Fruit fly (Drosophila melanogaster) whole organism, embryonic: ENCODE measurements around the gene Sec61alpha.
A peak's percentile ranks its signal among the peaks of the same experiment; 100 is the strongest.

Experiments
- Ada2b ChIP-seq: fragments of 200-800 bp; sonication (Bioruptor generic); IDR thresholded peaks from 2 replicates; pipeline ENCODE4 v1.3.6; 2022; ENCODE audit warnings: missing biosample characterization, missing genetic modification characterization
- Antp ChIP-seq: fragments of 200-800 bp; sonication (Bioruptor generic); optimal IDR thresholded peaks from 3 replicates; lab custom pipeline; 2016; ENCODE audit warnings: missing biosample characterization, missing genetic modification characterization
- CG11723 ChIP-seq: fragments of 200-800 bp; sonication (Bioruptor generic); optimal IDR thresholded peaks from 2 replicates; lab custom pipeline; 2017; ENCODE audit warnings: missing biosample characterization, mild to moderate bottlenecking, missing genetic modification characterization
- CG12071 ChIP-seq: fragments of 200-800 bp; sonication (Bioruptor generic); optimal IDR thresholded peaks from 3 replicates; lab custom pipeline; 2018; ENCODE audit warnings: missing biosample characterization, mild to moderate bottlenecking, missing genetic modification characterization
- CG12236 ChIP-seq: fragments of 200-800 bp; sonication (Bioruptor generic); optimal IDR thresholded peaks from 2 replicates; lab custom pipeline; 2016; ENCODE audit warnings: missing biosample characterization, missing genetic modification characterization
- CG13287 ChIP-seq: fragments of 200-800 bp; sonication (Bioruptor generic); IDR thresholded peaks from 2 replicates; pipeline ENCODE4 v1.3.6; 2022; ENCODE audit warnings: missing biosample characterization, missing genetic modification characterization; ENCODE audit not compliant: partially characterized antibody
- CG15269 ChIP-seq: fragments of 200-800 bp; sonication (Bioruptor generic); optimal IDR thresholded peaks from 2 replicates; lab custom pipeline; 2018; ENCODE audit warnings: missing biosample characterization, mild to moderate bottlenecking, missing genetic modification characterization, moderate library complexity
- CG15601 ChIP-seq: fragments of 200-800 bp; sonication (Bioruptor generic); optimal IDR thresholded peaks from 3 replicates; lab custom pipeline; 2019; ENCODE audit warnings: missing biosample characterization, mild to moderate bottlenecking, missing genetic modification characterization, moderate library complexity
- CG16813 ChIP-seq: fragments of 200-800 bp; sonication (Bioruptor generic); IDR thresholded peaks from 3 replicates; pipeline ENCODE4 v1.3.6; 2022; ENCODE audit warnings: missing biosample characterization, missing genetic modification characterization; ENCODE audit not compliant: partially characterized antibody
- CG16815 ChIP-seq: fragments of 200-800 bp; sonication (Bioruptor generic); optimal IDR thresholded peaks from 3 replicates; lab custom pipeline; 2017; ENCODE audit warnings: missing biosample characterization, mild to moderate bottlenecking, missing genetic modification characterization
- CG17186 ChIP-seq: fragments of 200-800 bp; sonication (Bioruptor generic); optimal IDR thresholded peaks from 3 replicates; lab custom pipeline; 2017; ENCODE audit warnings: missing biosample characterization, missing genetic modification reagents, missing genetic modification characterization
- CG17361 ChIP-seq: fragments of 200-800 bp; sonication (Bioruptor generic); IDR thresholded peaks from 3 replicates; pipeline ENCODE4 v1.3.6; 2022; ENCODE audit warnings: missing biosample characterization, missing genetic modification characterization
- CG17568 ChIP-seq: fragments of 200-800 bp; sonication (Bioruptor generic); optimal IDR thresholded peaks from 2 replicates; lab custom pipeline; 2018; ENCODE audit warnings: missing biosample characterization, mild to moderate bottlenecking, missing genetic modification characterization, moderate library complexity
- CG18619 ChIP-seq: fragments of 200-800 bp; sonication (Bioruptor generic); optimal IDR thresholded peaks from 3 replicates; lab custom pipeline; 2017; ENCODE audit warnings: missing biosample characterization, mild to moderate bottlenecking, missing genetic modification characterization
- CG2120 ChIP-seq: fragments of 200-800 bp; sonication (Bioruptor generic); optimal IDR thresholded peaks from 3 replicates; lab custom pipeline; 2016; ENCODE audit warnings: missing biosample characterization, missing genetic modification characterization
- CG31224 ChIP-seq: fragments of 200-800 bp; sonication (Bioruptor generic); IDR thresholded peaks from 2 replicates; pipeline ENCODE4 v1.3.6; 2022; ENCODE audit warnings: missing biosample characterization, missing genetic modification characterization
- CG32772 ChIP-seq: fragments of 200-800 bp; sonication (Bioruptor generic); IDR thresholded peaks from 2 replicates; pipeline ENCODE4 v1.3.6; 2022; ENCODE audit warnings: missing biosample characterization, missing genetic modification characterization
- CG7963 ChIP-seq: fragments of 200-800 bp; sonication (Bioruptor generic); IDR thresholded peaks from 3 replicates; pipeline ENCODE4 v1.3.6; 2022; ENCODE audit warnings: missing biosample characterization, missing genetic modification characterization; ENCODE audit not compliant: partially characterized antibody
- CG8089 ChIP-seq: fragments of 200-800 bp; sonication (Bioruptor generic); optimal IDR thresholded peaks from 3 replicates; lab custom pipeline; 2016; ENCODE audit warnings: missing biosample characterization, missing genetic modification characterization
- Dad ChIP-seq: fragments of 200-800 bp; sonication (Bioruptor generic); optimal IDR thresholded peaks from 3 replicates; lab custom pipeline; 2016; ENCODE audit warnings: missing biosample characterization, missing genetic modification characterization
- Dref ChIP-seq: fragments of 200-800 bp; sonication (Bioruptor generic); IDR thresholded peaks from 2 replicates; pipeline ENCODE4 v1.3.6; 2022; ENCODE audit warnings: missing biosample characterization, missing genetic modification characterization
- Fer1 ChIP-seq: fragments of 200-800 bp; sonication (Bioruptor generic); optimal IDR thresholded peaks from 2 replicates; lab custom pipeline; 2017; ENCODE audit warnings: missing biosample characterization, mild to moderate bottlenecking, missing genetic modification characterization
- Hand ChIP-seq: fragments of 200-800 bp; sonication (Bioruptor generic); optimal IDR thresholded peaks from 2 replicates; lab custom pipeline; 2017; ENCODE audit warnings: mild to moderate bottlenecking, missing biosample characterization, missing genetic modification reagents, missing genetic modification characterization
- Med ChIP-seq: fragments of 200-800 bp; sonication (Bioruptor generic); peaks from one replicate; lab custom pipeline; 2016; ENCODE audit warnings: missing biosample characterization, missing genetic modification characterization, mild to moderate bottlenecking, inconsistent platforms, moderate library complexity
- Myb ChIP-seq: fragments of 200-800 bp; sonication (Bioruptor generic); optimal IDR thresholded peaks from 2 replicates; lab custom pipeline; 2016; ENCODE audit warnings: missing biosample characterization, missing genetic modification characterization
- Optix ChIP-seq: fragments of 200-800 bp; sonication (Bioruptor generic); IDR thresholded peaks from 3 replicates; pipeline ENCODE4 v1.3.6; 2022; ENCODE audit warnings: missing biosample characterization, missing genetic modification characterization
- Pdp1 ChIP-seq, 2 experiments: fragments of 200-800 bp; sonication (Bioruptor generic); optimal IDR thresholded peaks; 3 replicates each; lab custom pipeline; 2016; ENCODE audit warnings: missing biosample characterization in 2 of 2, missing genetic modification characterization in 2 of 2, mild to moderate bottlenecking in 1 of 2, moderate library complexity in 1 of 2
- Sin3A ChIP-seq: fragments of >200 bp; optimal IDR thresholded peaks from 2 replicates; lab custom pipeline; 2018
- YL-1 ChIP-seq: fragments of 200-800 bp; sonication (Bioruptor generic); optimal IDR thresholded peaks from 3 replicates; lab custom pipeline; 2017; ENCODE audit warnings: missing biosample characterization, mild to moderate bottlenecking, missing genetic modification characterization
- ato ChIP-seq: fragments of 200-800 bp; sonication (Bioruptor generic); IDR thresholded peaks from 2 replicates; pipeline ENCODE4 v1.3.6; 2022; ENCODE audit warnings: missing biosample characterization, missing genetic modification characterization; ENCODE audit not compliant: partially characterized antibody
- ci ChIP-seq: fragments of 200-800 bp; sonication (Bioruptor generic); IDR thresholded peaks from 3 replicates; pipeline ENCODE4 v1.3.6; 2022; ENCODE audit warnings: missing biosample characterization, missing genetic modification characterization
- crol ChIP-seq: fragments of 200-800 bp; sonication (Bioruptor generic); IDR thresholded peaks from 2 replicates; pipeline ENCODE4 v1.3.6; 2022; ENCODE audit warnings: missing biosample characterization, missing genetic modification characterization
- disco-r ChIP-seq: fragments of 200-800 bp; sonication (Bioruptor generic); optimal IDR thresholded peaks from 2 replicates; lab custom pipeline; 2016; ENCODE audit warnings: missing biosample characterization, missing genetic modification characterization
- fd64A ChIP-seq: fragments of 200-800 bp; sonication (Bioruptor generic); optimal IDR thresholded peaks from 3 replicates; lab custom pipeline; 2018; ENCODE audit warnings: missing biosample characterization, mild to moderate bottlenecking, missing genetic modification characterization
- gcm2 ChIP-seq: fragments of 200-800 bp; sonication (Bioruptor generic); optimal IDR thresholded peaks from 2 replicates; lab custom pipeline; 2016; ENCODE audit warnings: missing biosample characterization, missing genetic modification characterization
- gem ChIP-seq: fragments of 200-800 bp; sonication (Bioruptor generic); optimal IDR thresholded peaks from 2 replicates; lab custom pipeline; 2019; ENCODE audit warnings: missing biosample characterization, mild to moderate bottlenecking, missing genetic modification characterization, moderate library complexity
- kni ChIP-seq: fragments of 200-800 bp; sonication (Bioruptor generic); optimal IDR thresholded peaks from 3 replicates; lab custom pipeline; 2017; ENCODE audit warnings: mild to moderate bottlenecking, missing biosample characterization, missing genetic modification reagents, missing genetic modification characterization
- lbe ChIP-seq: fragments of 200-800 bp; sonication (Bioruptor generic); optimal IDR thresholded peaks from 2 replicates; lab custom pipeline; 2016; ENCODE audit warnings: missing biosample characterization, mild to moderate bottlenecking, missing genetic modification characterization
- lola ChIP-seq, 3 experiments: fragments of >200 bp in 2 of 3; fragments of 200-800 bp in 1 of 3; sonication (Bioruptor generic) in 1 of 3; optimal IDR thresholded peaks; 2 replicates each; lab custom pipeline; 2017 to 2019; ENCODE audit warnings: missing biosample characterization in 3 of 3, missing genetic modification characterization in 3 of 3, mild to moderate bottlenecking in 1 of 3, moderate library complexity in 1 of 3
- mirr ChIP-seq: fragments of 200-800 bp; sonication (Bioruptor generic); optimal IDR thresholded peaks from 3 replicates; lab custom pipeline; 2018; ENCODE audit warnings: missing biosample characterization, mild to moderate bottlenecking, missing genetic modification characterization
- nau ChIP-seq: fragments of 200-800 bp; sonication (Bioruptor generic); optimal IDR thresholded peaks from 3 replicates; lab custom pipeline; 2017; ENCODE audit warnings: missing biosample characterization, mild to moderate bottlenecking, missing genetic modification characterization, missing genetic modification reagents
- pan ChIP-seq, 4 experiments: fragments of >200 bp in 3 of 4; fragments of 200-800 bp in 1 of 4; sonication (Bioruptor generic) in 1 of 4; optimal IDR thresholded peaks in 3 of 4; IDR thresholded peaks in 1 of 4; 2 replicates each; pipeline versions ENCODE4 v1.3.6 to Lab custom; 2017 to 2022; ENCODE audit warnings: missing biosample characterization in 2 of 4, missing genetic modification characterization in 2 of 4, mixed read lengths in 1 of 4
- rib ChIP-seq: fragments of 200-800 bp; sonication (Bioruptor generic); IDR thresholded peaks from 2 replicates; pipeline ENCODE4 v1.3.6; 2022; ENCODE audit warnings: missing biosample characterization, missing genetic modification characterization
- sisA ChIP-seq: fragments of 200-800 bp; sonication (Bioruptor generic); IDR thresholded peaks from 2 replicates; pipeline ENCODE4 v1.3.6; 2022; ENCODE audit warnings: missing biosample characterization, missing genetic modification characterization
- slp2 ChIP-seq: fragments of 200-800 bp; sonication (Bioruptor generic); optimal IDR thresholded peaks from 2 replicates; lab custom pipeline; 2016; ENCODE audit warnings: missing biosample characterization, missing genetic modification characterization
- sna ChIP-seq: fragments of 200-800 bp; sonication (Bioruptor generic); IDR thresholded peaks from 2 replicates; pipeline ENCODE4 v1.3.6; 2022; ENCODE audit warnings: missing biosample characterization, missing genetic modification characterization; ENCODE audit not compliant: partially characterized antibody
- ssp ChIP-seq: fragments of 200-800 bp; sonication (Bioruptor generic); IDR thresholded peaks from 2 replicates; pipeline ENCODE4 v1.3.6; 2022; ENCODE audit warnings: missing biosample characterization, missing genetic modification characterization
- usp ChIP-seq: fragments of >200 bp; optimal IDR thresholded peaks from 2 replicates; lab custom pipeline; 2017; ENCODE audit warnings: missing biosample characterization, missing genetic modification characterization

Gene Sec61alpha

dm6 chr2L:6455955-6456599, 24.3 kb downstream of the Sec61alpha start, which contains the start of gene frj (continued):
- TF ChIP-seq mirr (GFP tag; lab: Kevin White, UChicago) (no peak), rib (GFP tag; lab: Robert Waterston, UW) (no peak), CG11723 (GFP tag; lab: Kevin White, UChicago) (peak; percentile 9), lola (GFP tag; optimal IDR thresholded peaks at IDR 0.05; lab: Kevin White, UChicago) (peak in 2 of 3 experiments; percentile 26 to 91), CG12236 (peak; percentile 31), CG12071 (GFP tag; lab: Kevin White, UChicago) (no peak), kni (no peak), usp (GFP tag; lab: Kevin White, UChicago) (no peak), CG17186 (GFP tag; lab: Kevin White, UChicago) (peak; percentile 63), Sin3A (lab: Kevin White, UChicago) (peak; percentile 91), slp2 (peak; percentile 56), Antp (GFP tag; lab: Kevin White, UChicago) (peak; percentile 79), Dad (GFP tag; lab: Kevin White, UChicago) (peak; percentile 37), CG15601 (tag; lab: Kevin White, UChicago) (peak; percentile 46), CG7963 (GFP tag; lab: Robert Waterston, UW) (no peak), Myb (GFP tag; lab: Kevin White, UChicago) (peak; percentile 69), nau (GFP tag; lab: Kevin White, UChicago) (no peak), crol (GFP tag; lab: Robert Waterston, UW) (no peak; the same call in none of the 2 replicates), lbe (GFP tag; lab: Kevin White, UChicago) (peak; percentile 52), CG2120 (GFP tag; lab: Kevin White, UChicago) (peak; percentile 74), Fer1 (GFP tag; lab: Kevin White, UChicago) (no peak), gcm2 (GFP tag; lab: Kevin White, UChicago) (no peak), fd64A (GFP tag; lab: Kevin White, UChicago) (no peak), CG18619 (GFP tag; lab: Kevin White, UChicago) (peak; percentile 45), CG31224 (GFP tag; lab: Robert Waterston, UW) (0 out of 2 replicates have a peak, but pooled peaks have one; percentile 25), Pdp1 (GFP tag; optimal IDR thresholded peaks at IDR 0.05; lab: Kevin White, UChicago) (peak; percentile 56 to 65), CG17568 (GFP tag; lab: Kevin White, UChicago) (peak; percentile 26), Med (GFP tag; lab: Kevin White, UChicago) (peak; percentile 93), Ada2b (peak; percentile 31; the same call in 1 of the 2 replicates), CG15269 (tag; lab: Kevin White, UChicago) (peak; percentile 69), Hand (GFP tag; lab: Kevin White, UChicago) (no peak), CG8089 (GFP tag; lab: Kevin White, UChicago) (peak; percentile 70), CG16813 (peak; percentile 72; the same call in 2 of the 3 replicates), pan (optimal IDR thresholded peaks at IDR 0.05; lab: Kevin White, UChicago) (no peak), pan (GFP tag; optimal IDR thresholded peaks at IDR 0.05 in 1 of 2, IDR thresholded peaks at IDR 0.05 in 1 of 2) (no peak), CG32772 (GFP tag; lab: Robert Waterston, UW) (0 out of 2 replicates have a peak, but pooled peaks have one; percentile 33), gem (peak; percentile 76), ci (peak; percentile 57), sisA (GFP tag; lab: Robert Waterston, UW) (peak; percentile 68), CG13287 (GFP tag; lab: Robert Waterston, UW) (peak; percentile 67), YL-1 (peak; percentile 51), Dref (GFP tag; lab: Robert Waterston, UW) (peak; percentile 51), ssp (GFP tag; lab: Robert Waterston, UW) (peak; percentile 99), CG16815 (GFP tag; lab: Kevin White, UChicago) (peak; percentile 61), disco-r (no peak), ato (GFP tag; lab: Robert Waterston, UW) (0 out of 2 replicates have a peak, but pooled peaks have one; percentile 14), CG17361 (GFP tag; lab: Robert Waterston, UW) (peak; percentile 74), Optix (peak; percentile 63; the same call in 2 of the 3 replicates), sna (GFP tag; lab: Robert Waterston, UW) (peak; percentile 68)
